Fruit fly (Drosophila melanogaster) whole organism, embryonic: ENCODE results near the gene Nak.

Experiments
- CG17829 ChIP-seq: fragments of 200-800 bp; optimal IDR thresholded peaks from 2 replicates; lab custom pipeline; 2019; ENCODE audit warnings: missing biosample characterization, mild to moderate bottlenecking, missing genetic modification characterization, moderate library complexity
- CG2199 ChIP-seq: fragments of 200-800 bp; sonication (Bioruptor generic); IDR thresholded peaks from 3 replicates; pipeline ENCODE4 v1.3.6; 2022; ENCODE audit warnings: missing biosample characterization, missing genetic modification characterization
- CG2889 ChIP-seq: fragments of 200-800 bp; sonication (Bioruptor generic); IDR thresholded peaks from 3 replicates; pipeline ENCODE4 v1.3.6; 2022; ENCODE audit warnings: missing biosample characterization, missing genetic modification characterization
- Nf-YC ChIP-seq: fragments of 200-800 bp; optimal IDR thresholded peaks from 3 replicates; lab custom pipeline; 2019; ENCODE audit warnings: missing biosample characterization, mild to moderate bottlenecking, missing genetic modification characterization, moderate library complexity
- Optix ChIP-seq: fragments of 200-800 bp; sonication (Bioruptor generic); IDR thresholded peaks from 3 replicates; pipeline ENCODE4 v1.3.6; 2022; ENCODE audit warnings: missing biosample characterization, missing genetic modification characterization
- TFAM ChIP-seq: fragments of 200-800 bp; sonication (Bioruptor generic); optimal IDR thresholded peaks from 2 replicates; lab custom pipeline; 2017; ENCODE audit warnings: missing biosample characterization, missing genetic modification characterization, inconsistent platforms
- cg ChIP-seq: fragments of 200-800 bp; sonication (Bioruptor generic); optimal IDR thresholded peaks from 3 replicates; lab custom pipeline; 2019; ENCODE audit warnings: missing biosample characterization, mild to moderate bottlenecking, missing genetic modification characterization, moderate library complexity
- pan ChIP-seq, 4 experiments: fragments of >200 bp in 3 of 4; fragments of 200-800 bp in 1 of 4; sonication (Bioruptor generic) in 1 of 4; optimal IDR thresholded peaks in 3 of 4; IDR thresholded peaks in 1 of 4; 2 replicates each; pipeline versions ENCODE4 v1.3.6 to Lab custom; 2017 to 2022; ENCODE audit warnings: missing biosample characterization in 2 of 4, missing genetic modification characterization in 2 of 4, mixed read lengths in 1 of 4

dm6 chr2L:18927891-18928290, 40.7 kb downstream of the Nak start:
- TF ChIP-seq TFAM (GFP tag; lab: Kevin White, UChicago): no peak
- TF ChIP-seq CG17829 (tag; lab: Kevin White, UChicago): no peak
- TF ChIP-seq Nf-YC: no peak
- TF ChIP-seq pan (optimal IDR thresholded peaks at IDR 0.05; lab: Kevin White, UChicago): no peak
- no peak for TF ChIP-seq pan (GFP tag; optimal IDR thresholded peaks at IDR 0.05 in 1 of 2, IDR thresholded peaks at IDR 0.05 in 1 of 2)
- TF ChIP-seq cg: no peak
- TF ChIP-seq CG2889 (GFP tag; lab: Robert Waterston, UW): no peak
- no peak for TF ChIP-seq CG2199 (GFP tag; lab: Robert Waterston, UW)
- TF ChIP-seq Optix (GFP tag; lab: Robert Waterston, UW): no peak
